Worm (Caenorhabditis elegans) whole organism, early embryonic: ENCODE results near the gene str-256.

Experiments used
- B0310.2 ChIP-seq: sonication (generic microtip); optimal IDR thresholded peaks from 2 replicates; lab custom pipeline; 2016; ENCODE audit warnings: mild to moderate bottlenecking, missing genetic modification characterization, missing compliant biosample characterization
- F13C5.2 ChIP-seq: sonication (generic microtip); optimal IDR thresholded peaks from 2 replicates; lab custom pipeline; 2017; ENCODE audit warnings: mild to moderate bottlenecking, missing genetic modification characterization, inconsistent platforms, missing compliant biosample characterization
- aly-1 ChIP-seq: sonication (generic microtip); optimal IDR thresholded peaks from 2 replicates; lab custom pipeline; 2016; ENCODE audit warnings: missing genetic modification characterization, missing compliant biosample characterization
- ama-1 ChIP-seq: fragments of 150-350 bp; optimal IDR thresholded peaks from 2 replicates; lab custom pipeline; 2014
- ceh-13 ChIP-seq: fragments of 200-800 bp; sonication (Bioruptor generic); optimal IDR thresholded peaks from 2 replicates; lab custom pipeline; 2018; ENCODE audit warnings: mild to moderate bottlenecking, missing genetic modification characterization, missing compliant biosample characterization
- ceh-36 ChIP-seq: sonication (generic microtip); optimal IDR thresholded peaks from 2 replicates; lab custom pipeline; 2016; ENCODE audit warnings: missing genetic modification characterization, inconsistent platforms, missing compliant biosample characterization
- ets-7 ChIP-seq: sonication (generic microtip); optimal IDR thresholded peaks from 2 replicates; lab custom pipeline; 2016; ENCODE audit warnings: missing genotype, missing genetic modification characterization, missing compliant biosample characterization
- flt-1 ChIP-seq: fragments of 200-800 bp; sonication (Bioruptor generic); IDR thresholded peaks from 2 replicates; pipeline ENCODE4 v1.3.6; 2022; ENCODE audit warnings: missing genetic modification characterization, missing compliant biosample characterization
- hmbx-1 ChIP-seq: sonication (generic microtip); optimal IDR thresholded peaks from 2 replicates; lab custom pipeline; 2016; ENCODE audit warnings: mild to moderate bottlenecking, missing genetic modification characterization, missing compliant biosample characterization
- hmg-4 ChIP-seq: fragments of 200-800 bp; sonication (Bioruptor generic); optimal IDR thresholded peaks from 2 replicates; lab custom pipeline; 2018; ENCODE audit warnings: mild to moderate bottlenecking, missing genetic modification characterization, missing compliant biosample characterization
- hnd-1 ChIP-seq: sonication (generic microtip); optimal IDR thresholded peaks from 2 replicates; lab custom pipeline; 2016; ENCODE audit warnings: missing genetic modification characterization, missing compliant biosample characterization
- pes-1 ChIP-seq: fragments of 200-800 bp; sonication (Bioruptor generic); IDR thresholded peaks from 2 replicates; pipeline ENCODE4 v1.3.6; 2022; ENCODE audit warnings: missing genetic modification reagents, missing genetic modification characterization, missing compliant biosample characterization
- scrt-1 ChIP-seq: fragments of 200-800 bp; sonication (Bioruptor generic); IDR thresholded peaks from 2 replicates; pipeline ENCODE4 v1.3.6; 2022; ENCODE audit warnings: missing genetic modification characterization, missing compliant biosample characterization
- sea-1 ChIP-seq: fragments of 200-800 bp; sonication (Bioruptor generic); conservative IDR thresholded peaks from 2 replicates; pipeline ENCODE4 v1.3.6; 2022; ENCODE audit warnings: missing genetic modification characterization, missing compliant biosample characterization
- tbx-11 ChIP-seq: fragments of 200-800 bp; sonication (Bioruptor generic); IDR thresholded peaks from 2 replicates; pipeline ENCODE4 v1.3.6; 2022; ENCODE audit warnings: missing genetic modification characterization, missing compliant biosample characterization
- tbx-37 ChIP-seq: fragments of 200-800 bp; sonication (Bioruptor generic); conservative IDR thresholded peaks from 2 replicates; pipeline ENCODE4 v1.3.6; 2022; ENCODE audit warnings: missing genetic modification reagents, missing genetic modification characterization, missing compliant biosample characterization
- tra-4 ChIP-seq: sonication (generic microtip); optimal IDR thresholded peaks from 2 replicates; lab custom pipeline; 2017; ENCODE audit warnings: missing genetic modification characterization, missing compliant biosample characterization

str-256 gene

DNA sequence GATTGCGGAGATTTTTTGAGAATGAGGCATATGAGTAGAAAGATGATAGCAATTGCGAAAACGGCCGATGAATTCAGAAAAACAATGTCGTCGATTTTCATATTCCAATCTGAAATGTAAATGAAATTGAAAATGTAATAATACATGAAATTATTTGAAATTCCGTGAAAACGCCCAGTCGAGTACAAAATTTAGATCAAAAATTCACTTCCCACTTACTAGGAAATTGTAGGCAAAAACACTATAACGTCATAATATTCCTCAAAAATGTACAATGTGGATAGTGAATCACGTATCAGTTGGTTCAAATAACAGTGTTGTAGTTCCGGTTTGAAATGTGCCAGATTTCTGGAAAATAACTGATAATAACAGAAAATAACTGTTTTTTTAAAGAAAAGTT lies at the start of gene str-256:
TSS of gene str-256 (minus strand) at position 101 of the 400 bp plus-strand sequence.
- TF ChIP-seq pes-1 (GFP tag; lab: Robert Waterston, UW) (no peak), ets-7 (tag; lab: Kevin White, UChicago) (no peak), scrt-1 (GFP tag; lab: Robert Waterston, UW) (no peak), ceh-13 (no peak), ama-1 (lab: Kevin White, UChicago) (no peak), tbx-11 (no peak), ceh-36 (tag; lab: Kevin White, UChicago) (no peak), flt-1 (GFP tag; lab: Robert Waterston, UW) (no peak), B0310.2 (no peak), aly-1 (tag; lab: Kevin White, UChicago) (no peak)

DNA sequence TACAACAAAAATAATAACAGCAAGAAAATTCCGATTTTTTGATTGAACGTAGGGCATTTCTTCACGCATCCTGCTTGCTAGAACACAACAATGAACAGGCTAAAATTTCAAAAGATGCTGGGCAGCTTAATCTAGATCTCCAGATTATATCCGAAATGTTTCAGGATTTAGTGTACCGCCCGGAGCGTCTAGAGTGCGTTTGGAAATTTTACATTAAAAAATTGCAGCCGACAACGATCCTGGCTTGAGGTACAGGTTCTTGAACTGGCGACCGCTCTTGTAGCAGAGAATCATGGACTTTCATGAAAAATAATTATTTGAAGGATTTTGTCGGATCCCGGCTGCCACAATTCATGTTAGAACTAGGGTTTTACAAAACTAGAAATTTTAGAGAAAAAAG lies 46.9 kb upstream of the str-256 start, which contains the start of gene C14C6.6:
TSS of gene C14C6.6 (minus strand) at position 101 of the 400 bp plus-strand sequence.
- TF ChIP-seq ama-1 (lab: Kevin White, UChicago): no peak
- TF ChIP-seq pes-1 (GFP tag; lab: Robert Waterston, UW): no peak
- TF ChIP-seq ceh-13: no peak
- TF ChIP-seq tbx-11: no peak
- no peak for TF ChIP-seq scrt-1 (GFP tag; lab: Robert Waterston, UW)

DNA sequence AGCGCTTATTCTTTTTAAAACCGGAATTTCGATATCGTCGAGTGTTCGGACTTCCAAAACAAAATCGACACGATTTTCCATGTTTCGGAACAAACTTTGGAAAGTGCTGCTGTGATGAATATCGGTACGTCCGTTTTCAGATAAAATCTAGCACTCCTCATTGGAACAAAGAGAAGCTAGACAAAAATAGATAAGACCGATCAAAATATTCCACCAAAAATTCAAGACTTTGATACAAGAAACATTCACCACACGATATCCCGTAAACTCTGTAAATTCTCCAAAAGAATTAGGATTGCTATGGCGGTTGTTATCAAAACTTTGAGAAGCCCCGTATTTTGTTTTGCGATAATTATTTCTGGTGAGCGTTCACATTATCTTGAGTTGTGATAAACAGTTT lies 42.0 kb upstream of the str-256 start, which contains the start of gene C14C6.3:
TSS of gene C14C6.3 (plus strand) at position 301 of the 400 bp plus-strand sequence.
- TF ChIP-seq F13C5.2: no peak
- no peak for TF ChIP-seq tbx-11
- no peak for TF ChIP-seq tbx-37 (GFP tag; lab: Robert Waterston, UW)
- no peak for TF ChIP-seq ama-1 (lab: Kevin White, UChicago)
- no peak for TF ChIP-seq pes-1 (GFP tag; lab: Robert Waterston, UW)
- no peak for TF ChIP-seq ceh-13
- TF ChIP-seq tra-4 (tag; lab: Kevin White, UChicago): no peak
- TF ChIP-seq hmg-4: no peak
- no peak for TF ChIP-seq aly-1 (tag; lab: Kevin White, UChicago)
- no peak for TF ChIP-seq hnd-1 (tag; lab: Kevin White, UChicago)
- TF ChIP-seq sea-1 (GFP tag; lab: Robert Waterston, UW): no peak
- TF ChIP-seq ets-7 (tag; lab: Kevin White, UChicago): no peak

DNA sequence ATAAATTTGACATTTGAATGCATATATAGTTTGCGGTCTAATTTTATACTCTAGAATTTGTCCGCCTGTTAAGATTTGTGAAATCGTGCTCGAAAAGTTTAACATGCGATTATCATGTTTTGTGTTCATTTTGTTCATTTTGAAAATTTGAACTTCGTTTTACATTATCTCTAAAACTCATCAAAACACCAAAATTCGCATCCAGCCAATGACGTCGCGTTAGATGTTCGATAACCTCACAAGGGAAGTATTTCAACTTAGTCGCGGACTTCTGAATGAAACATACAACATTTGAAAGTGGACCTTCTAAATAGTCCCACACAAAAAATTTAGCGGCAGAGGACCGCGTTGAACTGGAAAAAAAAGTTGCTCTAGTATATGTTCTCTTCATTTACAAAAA lies 40.3 kb upstream of the str-256 start:
- TF ChIP-seq scrt-1 (GFP tag; lab: Robert Waterston, UW) (no peak), ceh-13 (no peak), ets-7 (tag; lab: Kevin White, UChicago) (no peak), hnd-1 (tag; lab: Kevin White, UChicago) (no peak), hmg-4 (no peak), flt-1 (GFP tag; lab: Robert Waterston, UW) (no peak), F13C5.2 (no peak), ama-1 (lab: Kevin White, UChicago) (no peak), aly-1 (tag; lab: Kevin White, UChicago) (no peak), hmbx-1 (tag; lab: Kevin White, UChicago) (no peak), tra-4 (tag; lab: Kevin White, UChicago) (no peak), tbx-11 (no peak), B0310.2 (no peak), sea-1 (GFP tag; lab: Robert Waterston, UW) (no peak), pes-1 (GFP tag; lab: Robert Waterston, UW) (no peak), tbx-37 (GFP tag; lab: Robert Waterston, UW) (no peak), ceh-36 (tag; lab: Kevin White, UChicago) (no peak)

DNA sequence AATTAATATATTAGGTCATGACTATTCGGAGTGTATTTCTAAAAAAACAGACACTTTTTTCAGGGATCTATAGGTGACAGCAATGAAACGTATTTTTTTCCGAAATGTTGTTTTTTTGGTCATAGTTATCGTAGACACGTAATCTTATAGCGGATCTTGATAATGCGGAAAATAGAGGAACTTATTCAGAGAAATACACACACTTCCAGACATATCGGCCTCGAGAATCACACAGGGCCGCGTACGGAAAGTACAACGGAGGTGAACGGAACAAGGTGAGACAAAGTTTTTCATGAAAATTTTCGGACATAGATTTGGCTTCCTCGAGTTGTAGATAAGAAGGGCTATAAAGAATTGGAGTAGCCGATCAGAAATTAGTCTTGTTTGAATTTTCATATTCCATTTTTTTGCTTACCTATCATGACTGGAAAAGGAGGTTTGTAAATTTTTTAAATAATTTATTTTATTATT lies 37.9 kb upstream of the str-256 start, which contains the start of gene nhr-155:
TSS of gene nhr-155 (plus strand) at position 421 of the 471 bp plus-strand sequence.
- TF ChIP-seq tbx-37 (GFP tag; lab: Robert Waterston, UW): no peak
- no peak for TF ChIP-seq flt-1 (GFP tag; lab: Robert Waterston, UW)
- no peak for TF ChIP-seq ama-1 (lab: Kevin White, UChicago)
- TF ChIP-seq hnd-1 (tag; lab: Kevin White, UChicago): no peak
- no peak for TF ChIP-seq hmg-4
- no peak for TF ChIP-seq sea-1 (GFP tag; lab: Robert Waterston, UW)
- TF ChIP-seq tra-4 (tag; lab: Kevin White, UChicago): no peak
- no peak for TF ChIP-seq hmbx-1 (tag; lab: Kevin White, UChicago)
- no peak for TF ChIP-seq aly-1 (tag; lab: Kevin White, UChicago)
- TF ChIP-seq B0310.2: no peak
- TF ChIP-seq pes-1 (GFP tag; lab: Robert Waterston, UW): no peak
- TF ChIP-seq ceh-13: no peak
- no peak for TF ChIP-seq ceh-36 (tag; lab: Kevin White, UChicago)
- TF ChIP-seq ets-7 (tag; lab: Kevin White, UChicago): no peak
- TF ChIP-seq scrt-1 (GFP tag; lab: Robert Waterston, UW): no peak

DNA sequence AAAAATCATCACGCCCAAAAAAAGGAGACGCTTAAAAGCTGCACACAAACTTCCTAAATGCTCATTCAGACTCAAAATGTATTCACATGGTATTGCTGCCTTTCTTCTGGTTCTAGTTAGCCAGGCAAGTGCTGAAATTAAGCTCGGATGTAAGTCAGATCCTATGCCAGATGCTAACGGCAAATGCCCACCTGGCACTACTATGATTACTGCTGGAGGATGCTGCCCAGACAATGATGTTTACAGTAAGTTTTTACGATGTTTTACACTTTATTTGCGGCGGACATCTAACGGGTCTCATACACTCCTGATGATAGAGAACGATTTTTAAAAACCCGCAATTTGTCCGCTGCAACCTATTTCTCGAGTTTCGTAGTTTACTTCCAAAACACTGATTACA lies 35.4 kb upstream of the str-256 start, which contains the start of gene C14C6.5:
TSS of gene C14C6.5 (plus strand) at position 58 of the 400 bp plus-strand sequence.
- TF ChIP-seq hmg-4: no peak

DNA sequence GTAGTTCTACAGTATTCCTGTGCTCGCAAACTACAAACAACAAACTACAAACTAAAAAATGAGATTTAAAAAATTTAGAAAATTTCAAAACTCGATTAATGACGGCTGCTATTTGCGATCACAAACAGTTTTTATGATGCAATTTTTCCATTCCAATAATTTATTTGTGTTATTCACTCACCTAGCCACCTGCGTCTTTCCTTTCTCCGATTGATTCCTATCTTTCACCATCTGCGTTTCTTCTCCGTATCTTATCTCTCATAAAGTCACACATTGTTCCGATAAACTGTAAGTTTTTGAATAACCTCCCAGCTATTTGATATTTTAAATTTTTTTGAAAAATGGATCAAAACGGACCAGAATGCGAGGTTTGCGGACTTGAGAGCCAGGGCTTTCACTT lies 33.0 kb upstream of the str-256 start, which contains the start of gene nhr-132:
TSS of gene nhr-132 (plus strand) at position 271 of the 400 bp plus-strand sequence.
- TF ChIP-seq scrt-1 (GFP tag; lab: Robert Waterston, UW): no peak
- TF ChIP-seq aly-1 (tag; lab: Kevin White, UChicago): no peak
- TF ChIP-seq sea-1 (GFP tag; lab: Robert Waterston, UW): no peak
- TF ChIP-seq hmg-4: no peak
- TF ChIP-seq pes-1 (GFP tag; lab: Robert Waterston, UW): no peak
- TF ChIP-seq ceh-13: no peak
- TF ChIP-seq ceh-36 (tag; lab: Kevin White, UChicago): no peak
- no peak for TF ChIP-seq ets-7 (tag; lab: Kevin White, UChicago)
- TF ChIP-seq hmbx-1 (tag; lab: Kevin White, UChicago): no peak
- TF ChIP-seq flt-1 (GFP tag; lab: Robert Waterston, UW): no peak

DNA sequence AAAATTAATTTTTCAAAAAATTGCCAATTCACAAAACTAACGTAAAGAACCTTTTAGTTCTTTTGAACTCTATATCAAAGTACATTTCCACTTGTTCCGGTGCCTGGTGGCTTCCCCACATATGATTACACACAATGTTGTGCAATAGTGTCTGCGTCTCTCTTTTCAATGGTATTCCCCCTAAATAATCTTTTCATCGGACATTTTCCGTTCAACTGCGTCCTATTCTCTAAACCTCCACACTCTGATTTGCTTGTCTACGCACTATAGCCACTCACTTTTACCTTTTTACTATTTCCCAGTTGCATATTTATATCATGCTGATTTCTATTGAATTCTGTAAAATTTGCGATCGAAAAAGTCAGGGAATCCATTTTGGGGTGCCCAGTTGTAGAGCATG lies 30.9 kb upstream of the str-256 start, which contains the start of gene nhr-58:
TSS of gene nhr-58 (plus strand) at position 214 of the 400 bp plus-strand sequence.
- TF ChIP-seq ets-7 (tag; lab: Kevin White, UChicago) (no peak), ceh-36 (tag; lab: Kevin White, UChicago) (no peak), ceh-13 (no peak), hmbx-1 (tag; lab: Kevin White, UChicago) (no peak), tbx-11 (no peak), tbx-37 (GFP tag; lab: Robert Waterston, UW) (no peak), tra-4 (tag; lab: Kevin White, UChicago) (no peak), hnd-1 (tag; lab: Kevin White, UChicago) (no peak), ama-1 (lab: Kevin White, UChicago) (no peak), hmg-4 (no peak), flt-1 (GFP tag; lab: Robert Waterston, UW) (no peak), F13C5.2 (no peak), B0310.2 (no peak), sea-1 (GFP tag; lab: Robert Waterston, UW) (no peak)
